Fruit fly (Drosophila melanogaster): ENCODE data around the gene ome.
A peak's percentile ranks its signal among the peaks of the same experiment; 100 is the strongest.

ome gene

DNA sequence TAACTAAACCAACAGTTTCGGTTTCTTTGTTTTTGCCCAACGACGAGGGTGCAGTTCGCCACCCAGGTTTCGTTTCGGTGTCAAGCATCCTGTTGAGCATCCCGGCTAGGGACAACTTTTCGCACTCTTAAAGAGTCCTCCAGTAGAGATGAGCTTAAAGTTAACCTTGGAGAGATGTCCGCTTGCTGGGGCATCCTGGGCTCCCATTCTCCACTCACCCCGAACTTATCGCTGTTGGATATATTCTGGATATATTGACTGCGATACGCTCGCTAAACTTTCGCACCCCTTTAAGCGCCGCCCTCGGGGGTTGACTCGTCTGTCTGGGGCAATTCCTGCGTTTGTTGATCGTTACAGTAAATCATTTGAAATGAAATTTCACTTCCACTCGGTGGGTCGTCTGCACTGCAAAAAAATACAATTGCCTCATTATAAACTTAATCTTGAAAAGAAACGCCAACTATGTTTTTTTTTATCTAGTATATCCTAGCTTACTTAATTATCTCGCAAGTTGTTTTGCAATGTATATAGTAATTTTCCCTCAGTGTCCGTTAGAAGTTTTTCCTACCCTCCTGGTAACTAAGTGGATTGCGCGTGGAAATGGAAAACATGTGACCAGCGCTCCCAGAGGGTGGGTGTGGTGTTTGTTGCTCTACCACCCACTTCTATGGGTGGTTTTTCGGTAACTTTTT, 10.9 kb upstream of the ome start (continued):
- no peak for TF ChIP-seq CG42726 (GFP tag; IDR thresholded peaks at IDR 0.05; ENCODE audit: partially characterized antibody)
- TF ChIP-seq CG18476 (GFP tag; optimal IDR thresholded peaks at IDR 0.05) = peak; percentile 60
- TF ChIP-seq CG12659 (GFP tag; optimal IDR thresholded peaks at IDR 0.05) = peak; percentile 81
- peak; percentile 77 for TF ChIP-seq CrebB (tag; optimal IDR thresholded peaks at IDR 0.05)
- TF ChIP-seq mirr (GFP tag; optimal IDR thresholded peaks at IDR 0.05) = peak; percentile 7
- peak; percentile 53 for TF ChIP-seq Vsx1 (GFP tag; optimal IDR thresholded peaks at IDR 0.05)
- TF ChIP-seq fd102C (GFP tag; optimal IDR thresholded peaks at IDR 0.05) = no peak
- peak; percentile 73 for TF ChIP-seq NC2α (GFP tag; optimal IDR thresholded peaks at IDR 0.05)
- TF ChIP-seq CG7357 (GFP tag; IDR thresholded peaks at IDR 0.05) = peak; percentile 76; the same call in 2 of the 3 replicates
- TF ChIP-seq CG10654 (GFP tag; optimal IDR thresholded peaks at IDR 0.05) = peak; percentile 64
- TF ChIP-seq D (optimal IDR thresholded peaks at IDR 0.05) = no peak
- peak; percentile 71 for TF ChIP-seq D (GFP tag; optimal IDR thresholded peaks at IDR 0.05)
- TF ChIP-seq Lpt (GFP tag; optimal IDR thresholded peaks at IDR 0.05) = no peak
- peak; percentile 87 for TF ChIP-seq gce (GFP tag; IDR thresholded peaks at IDR 0.05)
- peak; percentile 90 for TF ChIP-seq CG2678 (tag; optimal IDR thresholded peaks at IDR 0.05)
- peak; percentile 16 for TF ChIP-seq YL-1 (GFP tag; optimal IDR thresholded peaks at IDR 0.05)
- TF ChIP-seq Dbx (GFP tag; IDR thresholded peaks at IDR 0.05) = peak; percentile 60; the same call in 2 of the 3 replicates
- no peak for TF ChIP-seq zen2 (GFP tag; IDR thresholded peaks at IDR 0.05; ENCODE audit: partially characterized antibody)
- no peak for TF ChIP-seq Poxn (GFP tag; IDR thresholded peaks at IDR 0.05)
- TF ChIP-seq CG8359 (GFP tag; optimal IDR thresholded peaks at IDR 0.05; ENCODE audit: borderline replicate concordance) = no peak
- no peak for TF ChIP-seq Kr (GFP tag; optimal IDR thresholded peaks at IDR 0.05)
- TF ChIP-seq Tbp (GFP tag; optimal IDR thresholded peaks at IDR 0.05) = no peak
- TF ChIP-seq CG17802 (tag; optimal IDR thresholded peaks at IDR 0.05) = peak; percentile 15
- TF ChIP-seq CG8944 (GFP tag; optimal IDR thresholded peaks at IDR 0.05) = peak; percentile 61
- TF ChIP-seq CG3407 (GFP tag; optimal IDR thresholded peaks at IDR 0.05) = peak; percentile 53
- TF ChIP-seq D19A (tag; optimal IDR thresholded peaks at IDR 0.05) = peak; percentile 36
- TF ChIP-seq CG11456 (GFP tag; IDR thresholded peaks at IDR 0.05) = peak; percentile 79; the same call in 2 of the 3 replicates
- peak; percentile 82 for TF ChIP-seq oc (tag; optimal IDR thresholded peaks at IDR 0.05)
- peak; percentile 66 for TF ChIP-seq wdn (GFP tag; IDR thresholded peaks at IDR 0.05)
- peak; percentile 77 for TF ChIP-seq Mrtf (GFP tag; IDR thresholded peaks at IDR 0.05)
- peak; percentile 66 for TF ChIP-seq CG43689 (GFP tag; IDR thresholded peaks at IDR 0.05)
- TF ChIP-seq crol (GFP tag; IDR thresholded peaks at IDR 0.05) = 0 out of 2 replicates have a peak, but pooled peaks have one; percentile 16
- no peak for TF ChIP-seq CG14860 (GFP tag; IDR thresholded peaks at IDR 0.05; ENCODE audit: partially characterized antibody)
- TF ChIP-seq B-H1 (GFP tag; IDR thresholded peaks at IDR 0.05) = peak; percentile 67
- no peak for TF ChIP-seq CkIIα-i1 (GFP tag; IDR thresholded peaks at IDR 0.05)
- no peak for TF ChIP-seq CG4617 (GFP tag; optimal IDR thresholded peaks at IDR 0.05; ENCODE audit: borderline replicate concordance)
- TF ChIP-seq CG8765 (GFP tag; IDR thresholded peaks at IDR 0.05) = 0 out of 2 replicates have a peak, but pooled peaks have one; percentile 33
- peak; percentile 52 for TF ChIP-seq Spps (tag; optimal IDR thresholded peaks at IDR 0.05)
- peak; percentile 70 for TF ChIP-seq CG17829 (tag; optimal IDR thresholded peaks at IDR 0.05)
- peak; percentile 86 for TF ChIP-seq CG31441 (GFP tag; IDR thresholded peaks at IDR 0.05)
- peak; percentile 61 for TF ChIP-seq CG6854 (GFP tag; optimal IDR thresholded peaks at IDR 0.05)
- peak; percentile 62; the same call in 1 of the 3 replicates for TF ChIP-seq CG2889 (GFP tag; IDR thresholded peaks at IDR 0.05)
- peak; percentile 95 for TF ChIP-seq vvl (GFP tag; IDR thresholded peaks at IDR 0.05)
- peak; percentile 55; the same call in 2 of the 3 replicates for TF ChIP-seq z (GFP tag; IDR thresholded peaks at IDR 0.05)
- TF ChIP-seq CG18262 (tag; optimal IDR thresholded peaks at IDR 0.05) = peak; percentile 79
- peak; percentile 96 for TF ChIP-seq CG31224 (GFP tag; IDR thresholded peaks at IDR 0.05)
- TF ChIP-seq chinmo (GFP tag; IDR thresholded peaks at IDR 0.05; ENCODE audit: partially characterized antibody) = no peak
- peak; percentile 55; the same call in 1 of the 2 replicates for TF ChIP-seq E2f2 (GFP tag; IDR thresholded peaks at IDR 0.05)
- peak; percentile 66 for TF ChIP-seq NFAT (GFP tag; IDR thresholded peaks at IDR 0.05)
- TF ChIP-seq CG15011 (GFP tag; optimal IDR thresholded peaks at IDR 0.05) = peak; percentile 50

All from whole organism, embryonic.